Fruit fly (Drosophila melanogaster) whole organism: Measurements from ENCODE around the gene tal-3A.

Experiments used
- Dll ChIP-seq: fragments of >200 bp; optimal IDR thresholded peaks from 2 replicates; lab custom pipeline; 2017
- pan ChIP-seq: fragments of >200 bp; optimal IDR thresholded peaks from 2 replicates; lab custom pipeline; 2017

dm6 chr3R:13820483-13820882, 7.6 kb downstream of the tal-3A start:
- TF ChIP-seq Dll (lab: Kevin White, UChicago), result no peak
- no peak for TF ChIP-seq pan (lab: Kevin White, UChicago)
